Fruit fly (Drosophila melanogaster): ENCODE measurements around the gene alpha-Est2.

The alpha-Est2 gene

dm6 chr3R:7504989-7505761, 36.4 kb upstream of the alpha-Est2 start, which contains the start of gene alpha-Est9 (continued):
- TF ChIP-seq scrt (GFP tag; optimal IDR thresholded peaks at IDR 0.05) (peak; percentile 49), Jarid2 (GFP tag; optimal IDR thresholded peaks at IDR 0.05) (peak; percentile 85), D (optimal IDR thresholded peaks at IDR 0.05) (no peak), D (GFP tag; optimal IDR thresholded peaks at IDR 0.05) (no peak), az2 (GFP tag; optimal IDR thresholded peaks at IDR 0.05) (no peak), abd-A (tag; optimal IDR thresholded peaks at IDR 0.05) (peak; percentile 50), CrebB (tag; optimal IDR thresholded peaks at IDR 0.05) (peak; percentile 2), CG12769 (tag; optimal IDR thresholded peaks at IDR 0.05) (peak; percentile 57), ftz-f1 (GFP tag; optimal IDR thresholded peaks at IDR 0.05) (peak; percentile 68), CG15514 (GFP tag; optimal IDR thresholded peaks at IDR 0.05) (peak; percentile 27), CG1647 (GFP tag; optimal IDR thresholded peaks at IDR 0.05) (no peak), Fer1 (GFP tag; optimal IDR thresholded peaks at IDR 0.05) (peak; percentile 45), CG8281 (tag; optimal IDR thresholded peaks at IDR 0.05) (no peak), sob (GFP tag; IDR thresholded peaks at IDR 0.05) (peak; percentile 55; the same call in 1 of the 2 replicates), CG31224 (GFP tag; IDR thresholded peaks at IDR 0.05) (no peak), fd96Cb (tag; optimal IDR thresholded peaks at IDR 0.05) (no peak), pan (optimal IDR thresholded peaks at IDR 0.05) (no peak), pan (GFP tag; optimal IDR thresholded peaks at IDR 0.05 in 1 of 2, IDR thresholded peaks at IDR 0.05 in 1 of 2) (peak in 1 of 2 experiments; percentile 4), CG9817 (tag; optimal IDR thresholded peaks at IDR 0.05) (peak; percentile 1), Pdp1 (GFP tag; optimal IDR thresholded peaks at IDR 0.05) (peak in 1 of 2 experiments; percentile 38), otp (GFP tag; IDR thresholded peaks at IDR 0.05) (no peak), Meics (GFP tag; optimal IDR thresholded peaks at IDR 0.05) (peak; percentile 29), sqz (GFP tag; optimal IDR thresholded peaks at IDR 0.05) (peak; percentile 11), grau (tag; optimal IDR thresholded peaks at IDR 0.05) (peak; percentile 11), CG13287 (GFP tag; IDR thresholded peaks at IDR 0.05; ENCODE audit: partially characterized antibody) (peak; percentile 43; the same call in 1 of the 2 replicates), CG13894 (tag; optimal IDR thresholded peaks at IDR 0.05) (peak; percentile 95), CG17359 (tag; optimal IDR thresholded peaks at IDR 0.05) (no peak), Atf3 (GFP tag; optimal IDR thresholded peaks at IDR 0.05) (no peak), CG10543 (GFP tag; optimal IDR thresholded peaks at IDR 0.05) (peak; percentile 47), CG32532 (GFP tag; IDR thresholded peaks at IDR 0.05) (peak; percentile 18; the same call in 1 of the 2 replicates), Deaf1 (tag; optimal IDR thresholded peaks at IDR 0.05) (peak; percentile 69), CG4424 (GFP tag; optimal IDR thresholded peaks at IDR 0.05) (no peak), kay (GFP tag; optimal IDR thresholded peaks at IDR 0.05) (peak; percentile 44), Hmr (GFP tag; optimal IDR thresholded peaks at IDR 0.05) (peak; percentile 52), sug (tag; optimal IDR thresholded peaks at IDR 0.05) (peak; percentile 67), lbe (GFP tag; optimal IDR thresholded peaks at IDR 0.05) (peak; percentile 25), sc (optimal IDR thresholded peaks at IDR 0.05) (no peak), sc (GFP tag; optimal IDR thresholded peaks at IDR 0.05) (no peak), CG14014 (GFP tag; IDR thresholded peaks at IDR 0.05) (0 out of 2 replicates have a peak, but pooled peaks have one; percentile 31), CG8290 (GFP tag; optimal IDR thresholded peaks at IDR 0.05) (no peak), CG8290 (tag; optimal IDR thresholded peaks at IDR 0.05) (peak in 1 of 2 experiments; percentile 74), CG34224 (GFP tag; IDR thresholded peaks at IDR 0.05; ENCODE audit: partially characterized antibody) (0 out of 3 replicates have a peak, but pooled peaks have one; percentile 22), CG12236 (GFP tag; optimal IDR thresholded peaks at IDR 0.05) (no peak), hbn (GFP tag; IDR thresholded peaks at IDR 0.05; ENCODE audit: partially characterized antibody) (no peak), sd (tag; optimal IDR thresholded peaks at IDR 0.05) (peak; percentile 38), HmgZ (tag; optimal IDR thresholded peaks at IDR 0.05) (peak; percentile 11), CG5180 (GFP tag; optimal IDR thresholded peaks at IDR 0.05) (no peak), dysf (GFP tag; IDR thresholded peaks at IDR 0.05) (peak; percentile 25; the same call in 1 of the 3 replicates), NfI (GFP tag; optimal IDR thresholded peaks at IDR 0.05) (peak; percentile 1)

Measured in whole organism, embryonic.